Worm (Caenorhabditis elegans): Measurements from ENCODE around the gene C06E7.2.

DNA sequence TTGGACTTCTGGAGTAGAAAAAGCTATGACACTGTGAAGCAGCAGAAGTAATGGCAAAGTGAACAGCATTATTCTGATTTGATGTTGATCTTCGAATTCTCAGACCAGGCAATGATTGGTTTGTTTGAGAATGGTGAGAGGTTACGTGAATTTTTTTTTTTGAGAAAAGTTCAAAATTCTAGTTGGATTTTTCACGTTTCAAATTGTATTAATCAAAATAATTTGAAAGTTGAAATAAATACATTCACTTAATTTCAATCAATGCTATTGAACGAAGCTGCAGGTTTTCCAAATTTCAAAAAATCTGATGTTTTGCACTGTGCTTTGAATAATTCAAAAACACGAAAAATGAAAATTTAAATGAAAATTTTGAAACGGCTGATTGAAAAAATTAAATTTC, 42.6 kb upstream of the C06E7.2 start, which contains the start of gene C31H1.5:
- TF ChIP-seq zag-1 (tag; optimal IDR thresholded peaks at IDR 0.05) (no peak), nhr-11 (tag; optimal IDR thresholded peaks at IDR 0.05) (no peak), nhr-111 (GFP tag; optimal IDR thresholded peaks at IDR 0.05) (no peak), ces-1 (GFP tag; optimal IDR thresholded peaks at IDR 0.05) (no peak), lsy-2 (tag; optimal IDR thresholded peaks at IDR 0.05) (no peak), lin-38 (GFP tag; IDR thresholded peaks at IDR 0.05) (no peak), unc-39 (tag; optimal IDR thresholded peaks at IDR 0.05) (no peak), snpc-4 (tag; optimal IDR thresholded peaks at IDR 0.05) (no peak), mxl-3 (GFP tag; optimal IDR thresholded peaks at IDR 0.05) (no peak)

Data from whole organism, L4 larva.